Fruit fly (Drosophila melanogaster) whole organism, wandering third instar larva: ENCODE measurements around the gene gl.

Source experiments
- Abd-B ChIP-seq: fragments of >200 bp; optimal IDR thresholded peaks from 2 replicates; lab custom pipeline; 2017; ENCODE audit warnings: missing biosample characterization, missing genetic modification characterization
- CG32264 ChIP-seq: fragments of 200-800 bp; sonication (Bioruptor generic); optimal IDR thresholded peaks from 2 replicates; lab custom pipeline; 2016; ENCODE audit warnings: missing biosample characterization, missing genetic modification characterization
- CrebA ChIP-seq: fragments of 200-800 bp; sonication (Bioruptor generic); optimal IDR thresholded peaks from 2 replicates; lab custom pipeline; 2016; ENCODE audit warnings: missing biosample characterization, mild to moderate bottlenecking, missing genetic modification characterization, borderline replicate concordance
- Dfd ChIP-seq: fragments of >200 bp; optimal IDR thresholded peaks from 2 replicates; lab custom pipeline; 2017; ENCODE audit warnings: missing biosample characterization, missing genetic modification characterization
- Dif ChIP-seq: fragments of 200-275, 200-300 bp; sonication (Bioruptor generic); optimal IDR thresholded peaks from 2 replicates; lab custom pipeline; 2018; ENCODE audit warnings: missing biosample characterization, missing genetic modification characterization; ENCODE audit not compliant: partially characterized antibody
- GATAd ChIP-seq: sonication (Bioruptor generic); optimal IDR thresholded peaks from 2 replicates; lab custom pipeline; 2016; ENCODE audit warnings: missing biosample characterization, missing genetic modification characterization
- HLH106 ChIP-seq: fragments of 200-800 bp; optimal IDR thresholded peaks from 3 replicates; lab custom pipeline; 2019; ENCODE audit warnings: missing biosample characterization, mild to moderate bottlenecking, missing genetic modification characterization, moderate library complexity
- Hr78 ChIP-seq: fragments of >200 bp; optimal IDR thresholded peaks from 2 replicates; lab custom pipeline; 2017; ENCODE audit warnings: missing biosample characterization, missing genetic modification characterization
- Hr83 ChIP-seq: fragments of 200-300 bp; sonication (Bioruptor generic); optimal IDR thresholded peaks from 2 replicates; lab custom pipeline; 2016; ENCODE audit warnings: missing biosample characterization, mild to moderate bottlenecking, missing genetic modification characterization, moderate library complexity; ENCODE audit not compliant: poor library complexity, severe bottlenecking
- Jra ChIP-seq: sonication (Bioruptor generic); optimal IDR thresholded peaks from 2 replicates; lab custom pipeline; 2016; ENCODE audit warnings: missing biosample characterization, missing genetic modification characterization
- Mio ChIP-seq: sonication (Bioruptor generic); optimal IDR thresholded peaks from 2 replicates; lab custom pipeline; 2016; ENCODE audit warnings: missing biosample characterization, missing genetic modification characterization
- Myc ChIP-seq: fragments of >200 bp; optimal IDR thresholded peaks from 2 replicates; lab custom pipeline; 2017
- N ChIP-seq: fragments of >200 bp; optimal IDR thresholded peaks from 2 replicates; lab custom pipeline; 2018; ENCODE audit warnings: missing biosample characterization, missing external identifiers, missing genetic modification characterization
- OdsH ChIP-seq: fragments of 200-800 bp; sonication (Bioruptor generic); optimal IDR thresholded peaks from 2 replicates; lab custom pipeline; 2016; ENCODE audit warnings: missing biosample characterization, mild to moderate bottlenecking, missing genetic modification characterization
- Rel ChIP-seq, 2 experiments: fragments of 200-800 bp; sonication (Bioruptor generic) in 1 of 2; optimal IDR thresholded peaks; 2 replicates in 1 of 2; 3 replicates in 1 of 2; lab custom pipeline; 2016 to 2019; ENCODE audit warnings: mild to moderate bottlenecking in 2 of 2, missing biosample characterization in 2 of 2, missing genetic modification characterization in 2 of 2, moderate library complexity in 1 of 2
- Vsx2 ChIP-seq: fragments of 200-300, 225-300 bp; sonication (Bioruptor generic); optimal IDR thresholded peaks from 2 replicates; lab custom pipeline; 2018; ENCODE audit warnings: missing biosample characterization, missing genetic modification characterization; ENCODE audit not compliant: partially characterized antibody
- brk ChIP-seq: fragments of 200-800 bp; sonication (Bioruptor generic); optimal IDR thresholded peaks from 2 replicates; lab custom pipeline; 2016; ENCODE audit warnings: missing biosample characterization, mild to moderate bottlenecking, missing genetic modification characterization
- dl ChIP-seq, 2 experiments: fragments of 175-275, 200-275 bp in 1 of 2; fragments of 200-275 bp in 1 of 2; sonication (Bioruptor generic); optimal IDR thresholded peaks; lab custom pipeline; 2018; ENCODE audit warnings: mild to moderate bottlenecking in 2 of 2, missing biosample characterization in 2 of 2, missing genetic modification characterization in 2 of 2, moderate library complexity in 2 of 2; ENCODE audit not compliant: partially characterized antibody in 2 of 2, insufficient read depth in 1 of 2
- dmrt93B ChIP-seq: fragments of 200-800 bp; sonication (Bioruptor generic); optimal IDR thresholded peaks from 2 replicates; lab custom pipeline; 2018; ENCODE audit warnings: missing biosample characterization, mild to moderate bottlenecking, missing genetic modification characterization
- dsf ChIP-seq: sonication (Bioruptor generic); optimal IDR thresholded peaks from 2 replicates; lab custom pipeline; 2016; ENCODE audit warnings: missing biosample characterization, missing genetic modification characterization, borderline replicate concordance
- foxo ChIP-seq, 2 experiments: fragments of 200-800 bp; sonication (Bioruptor generic); optimal IDR thresholded peaks; 2 replicates in 1 of 2; 3 replicates in 1 of 2; lab custom pipeline; 2016 to 2017; ENCODE audit warnings: missing biosample characterization in 2 of 2, missing genetic modification characterization in 2 of 2
- fru ChIP-seq: fragments of 200-800 bp; sonication (Bioruptor generic); optimal IDR thresholded peaks from 3 replicates; lab custom pipeline; 2016; ENCODE audit warnings: missing biosample characterization, mild to moderate bottlenecking, missing genetic modification characterization
- h ChIP-seq: fragments of 200-800 bp; sonication (Bioruptor generic); optimal IDR thresholded peaks from 3 replicates; lab custom pipeline; 2016; ENCODE audit warnings: missing biosample characterization, mild to moderate bottlenecking, missing genetic modification characterization
- jim ChIP-seq: fragments of 175-275, 200-325 bp; sonication (Bioruptor generic); optimal IDR thresholded peaks from 2 replicates; lab custom pipeline; 2016; ENCODE audit warnings: missing biosample characterization, mild to moderate bottlenecking, missing genetic modification characterization
- lola ChIP-seq: fragments of >200 bp; optimal IDR thresholded peaks from 2 replicates; lab custom pipeline; 2017; ENCODE audit warnings: missing biosample characterization, missing genetic modification characterization
- pan ChIP-seq: fragments of >200 bp; optimal IDR thresholded peaks from 2 replicates; lab custom pipeline; 2017
- psq ChIP-seq: fragments of 200-800 bp; sonication (Bioruptor generic); optimal IDR thresholded peaks from 3 replicates; lab custom pipeline; 2017; ENCODE audit warnings: missing biosample characterization, mild to moderate bottlenecking, missing genetic modification characterization, moderate library complexity
- rgr ChIP-seq: fragments of 200-800 bp; sonication (Bioruptor generic); optimal IDR thresholded peaks from 3 replicates; lab custom pipeline; 2016; ENCODE audit warnings: missing biosample characterization, mild to moderate bottlenecking, missing genetic modification characterization
- tai ChIP-seq: sonication (Bioruptor generic); optimal IDR thresholded peaks from 2 replicates; lab custom pipeline; 2016; ENCODE audit warnings: missing biosample characterization, missing genetic modification characterization
- woc ChIP-seq: sonication (Bioruptor generic); optimal IDR thresholded peaks from 2 replicates; lab custom pipeline; 2016; ENCODE audit warnings: missing biosample characterization, mild to moderate bottlenecking, missing genetic modification characterization

The gl gene

DNA sequence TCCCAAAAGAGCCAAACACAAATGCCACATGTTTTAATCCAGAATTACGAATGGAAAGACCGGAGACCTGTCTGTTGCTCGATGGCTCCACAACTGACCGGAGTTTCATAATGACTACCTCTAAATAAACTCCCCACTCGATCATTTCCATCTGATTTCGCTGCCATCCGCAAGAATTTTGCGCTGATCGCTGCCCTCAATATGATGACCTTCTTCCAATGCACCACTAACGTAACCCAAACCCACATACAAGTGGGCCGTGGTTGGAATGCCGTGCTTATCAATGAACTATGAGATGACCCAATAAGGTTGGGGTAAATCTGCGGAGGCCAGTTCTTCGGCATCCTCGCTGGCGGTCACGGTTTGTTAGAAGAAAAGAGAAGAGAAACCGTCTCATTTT, 12.4 kb upstream of the gl start, which contains the start of gene CG14309:
Gene CG14309 (minus strand): TSS at position 101 of the 400 bp plus-strand sequence.
- no peak for TF ChIP-seq Dfd (GFP tag; lab: Kevin White, UChicago)
- no peak for TF ChIP-seq Myc
- TF ChIP-seq CG32264 (GFP tag; lab: Kevin White, UChicago): no peak
- TF ChIP-seq GATAd (GFP tag; lab: Kevin White, UChicago): no peak
- no peak for TF ChIP-seq Mio (GFP tag; lab: Kevin White, UChicago)
- TF ChIP-seq CrebA: no peak
- TF ChIP-seq psq (GFP tag; lab: Kevin White, UChicago): no peak
- no peak for TF ChIP-seq h (GFP tag; lab: Kevin White, UChicago)
- TF ChIP-seq jim: no peak
- no peak for TF ChIP-seq Dif (GFP tag; lab: Kevin White, UChicago)
- TF ChIP-seq OdsH (GFP tag; lab: Kevin White, UChicago): no peak
- TF ChIP-seq rgr (GFP tag; lab: Kevin White, UChicago): no peak

dm6 chr3R:18381014-18381512, 8.5 kb upstream of the gl start, which contains the start of gene CG7675:
TSS of gene CG7675 (minus strand) at chr3R:18381178.
- TF ChIP-seq Vsx2: peak; percentile 15
- no peak for TF ChIP-seq Rel (GFP tag; optimal IDR thresholded peaks at IDR 0.05; lab: Kevin White, UChicago)
- peak; percentile 22 for TF ChIP-seq Rel (tag; optimal IDR thresholded peaks at IDR 0.05; lab: Kevin White, UChicago)
- TF ChIP-seq psq (GFP tag; lab: Kevin White, UChicago): peak; percentile 62
- TF ChIP-seq Dif (GFP tag; lab: Kevin White, UChicago): peak; percentile 70
- TF ChIP-seq fru (GFP tag; lab: Kevin White, UChicago): no peak
- TF ChIP-seq, all 38 proteins: peak for 4

DNA sequence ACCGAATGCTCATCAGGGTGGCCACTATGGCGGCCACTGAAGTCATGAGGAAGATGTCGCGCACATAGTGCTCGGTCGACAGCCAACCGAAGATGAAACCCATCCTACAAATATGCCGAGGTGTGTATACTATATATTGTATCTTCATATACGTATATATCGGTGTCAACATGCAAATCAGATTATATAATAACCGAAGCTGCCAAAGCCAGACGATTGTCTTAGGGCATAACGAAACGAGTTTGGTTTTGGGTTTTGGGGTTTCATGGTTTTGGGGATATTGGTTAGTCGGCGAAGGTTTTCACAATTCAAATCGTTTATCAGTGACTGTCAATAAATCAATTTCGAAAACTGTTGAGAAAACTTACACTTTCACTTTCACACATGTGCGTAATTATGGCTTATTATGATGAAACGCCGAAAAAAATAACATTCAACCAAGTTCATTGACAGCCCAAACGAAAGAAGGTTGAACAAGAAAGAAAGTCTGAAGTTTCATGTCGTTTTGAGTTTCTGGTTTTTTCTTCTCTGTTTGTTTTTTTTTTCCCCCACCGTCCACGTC, 7.8 kb upstream of the gl start:
- TF ChIP-seq pan (lab: Kevin White, UChicago): no peak
- TF ChIP-seq brk (GFP tag; lab: Kevin White, UChicago): no peak
- no peak for TF ChIP-seq h (GFP tag; lab: Kevin White, UChicago)
- no peak for TF ChIP-seq lola (GFP tag; lab: Kevin White, UChicago)

- TF ChIP-seq dsf (GFP tag; lab: Kevin White, UChicago) (no peak), dmrt93B (no peak), Hr83 (GFP tag; lab: Kevin White, UChicago) (no peak), OdsH (GFP tag; lab: Kevin White, UChicago) (no peak), foxo (GFP tag; optimal IDR thresholded peaks at IDR 0.05; lab: Kevin White, UChicago) (peak in 1 of 2 experiments; percentile 5), Abd-B (no peak), fru (GFP tag; lab: Kevin White, UChicago) (no peak), Rel (GFP tag; optimal IDR thresholded peaks at IDR 0.05; lab: Kevin White, UChicago) (no peak), Rel (tag; optimal IDR thresholded peaks at IDR 0.05; lab: Kevin White, UChicago) (no peak), Mio (GFP tag; lab: Kevin White, UChicago) (no peak), Vsx2 (no peak), pan (lab: Kevin White, UChicago) (no peak), woc (GFP tag; lab: Kevin White, UChicago) (peak; percentile 5), CG32264 (GFP tag; lab: Kevin White, UChicago) (no peak), lola (GFP tag; lab: Kevin White, UChicago) (no peak), rgr (GFP tag; lab: Kevin White, UChicago) (peak; percentile 4)
These were observed 1.2 kb downstream of the gl start for dm6 chr3R:18371346-18371745.

DNA sequence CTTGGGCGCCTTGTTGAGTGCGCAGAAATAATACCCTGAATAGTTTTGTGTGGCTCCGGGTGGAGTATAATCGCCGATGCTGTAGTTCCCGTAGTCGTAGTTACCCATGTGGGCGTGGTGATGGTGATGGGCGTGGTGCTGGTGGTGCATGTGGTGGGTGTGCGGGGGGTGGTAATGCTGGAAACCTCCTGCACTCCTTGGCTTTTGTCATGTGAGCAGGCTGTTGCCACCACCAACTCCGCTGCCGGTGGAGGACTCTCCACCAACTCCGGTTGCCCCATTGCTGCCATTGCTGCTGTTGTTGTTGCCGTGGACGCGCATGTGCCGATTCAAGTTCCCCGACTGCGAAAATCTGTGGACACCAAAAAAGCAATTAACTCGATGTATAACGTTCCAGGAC, 3.9 kb downstream of the gl start:
- TF ChIP-seq dl (GFP tag; optimal IDR thresholded peaks at IDR 0.05; lab: Kevin White, UChicago; ENCODE audit: insufficient read depth in 1 of 2, partially characterized antibody in 2 of 2) (no peak), dsf (GFP tag; lab: Kevin White, UChicago) (no peak), Dfd (GFP tag; lab: Kevin White, UChicago) (no peak), tai (GFP tag; lab: Kevin White, UChicago) (no peak)

- TF ChIP-seq lola (GFP tag; lab: Kevin White, UChicago) (no peak), woc (GFP tag; lab: Kevin White, UChicago) (no peak), Jra (GFP tag; lab: Kevin White, UChicago) (no peak), GATAd (GFP tag; lab: Kevin White, UChicago) (no peak), brk (GFP tag; lab: Kevin White, UChicago) (no peak), HLH106 (tag; lab: Kevin White, UChicago) (no peak), pan (lab: Kevin White, UChicago) (no peak), Hr78 (no peak), N (no peak), h (GFP tag; lab: Kevin White, UChicago) (no peak), Rel (GFP tag; optimal IDR thresholded peaks at IDR 0.05; lab: Kevin White, UChicago) (no peak), Rel (tag; optimal IDR thresholded peaks at IDR 0.05; lab: Kevin White, UChicago) (no peak), dmrt93B (no peak), OdsH (GFP tag; lab: Kevin White, UChicago) (no peak), Dif (GFP tag; lab: Kevin White, UChicago) (no peak), CG32264 (GFP tag; lab: Kevin White, UChicago) (no peak), jim (no peak)
These were observed 5.9 kb downstream of the gl start for dm6 chr3R:18366644-18366985.
